Fruit fly (Drosophila melanogaster): Measurements from ENCODE around the gene lft.

- TF ChIP-seq Dfd (GFP tag; optimal IDR thresholded peaks at IDR 0.05) (no peak), CG11398 (GFP tag; optimal IDR thresholded peaks at IDR 0.05) (no peak), pfk (GFP tag; optimal IDR thresholded peaks at IDR 0.05) (no peak)
These were observed 29.2 kb downstream of the lft start for dm6 chr2L:10393467-10393866.

Data from whole organism, embryonic.